Fruit fly (Drosophila melanogaster): ENCODE data around the gene Alg12.

DNA sequence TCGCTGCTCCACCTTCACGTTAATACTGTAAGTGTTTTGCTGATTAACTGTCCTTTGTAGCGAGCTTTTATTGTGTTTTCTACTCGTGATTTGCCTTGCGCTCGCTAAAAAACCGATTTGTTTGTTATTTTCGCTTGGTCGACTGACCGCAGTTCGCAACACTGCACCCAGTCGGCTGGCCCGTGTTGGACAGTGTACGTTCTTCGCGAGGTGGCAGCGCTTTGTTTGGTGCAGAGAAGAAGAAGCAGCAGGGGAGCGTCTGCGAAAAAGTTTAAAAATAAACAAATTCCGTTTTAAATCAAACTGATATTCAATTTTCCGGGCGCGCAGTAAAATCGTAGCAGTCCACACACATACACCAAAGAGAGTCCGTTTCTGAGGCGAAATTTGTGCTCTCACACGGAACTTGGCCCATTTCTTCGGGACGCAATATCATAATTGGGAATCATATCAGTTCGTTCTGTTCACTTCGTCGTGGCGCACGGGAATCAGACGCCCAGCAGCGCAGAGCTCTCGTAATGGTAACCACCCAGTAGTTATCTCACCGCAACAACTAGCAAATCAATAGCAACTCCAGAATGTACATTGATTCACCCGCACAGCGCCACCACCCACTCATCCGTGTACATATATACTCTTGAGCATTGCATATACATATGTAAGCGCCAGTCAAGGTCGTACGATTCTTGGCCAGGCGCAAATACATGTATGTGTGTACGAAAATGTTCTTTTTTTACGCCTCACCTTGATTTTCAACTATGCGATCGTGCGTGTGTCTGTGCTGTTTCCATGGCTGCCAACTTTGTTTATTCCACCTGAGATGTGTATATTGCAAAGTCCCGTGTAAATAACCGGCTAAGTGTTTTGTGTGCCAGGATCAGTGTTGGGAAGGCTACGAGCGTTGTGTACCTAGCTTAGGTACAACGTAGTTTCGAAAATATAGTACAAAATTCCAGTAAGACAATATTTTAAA is 11.6 kb downstream of the Alg12 start, which contains the start of gene Naa80:
- TF ChIP-seq usp (GFP tag; optimal IDR thresholded peaks at IDR 0.05) = no peak
- TF ChIP-seq pan (optimal IDR thresholded peaks at IDR 0.05) = no peak

All from whole organism.